Worm (Caenorhabditis elegans) whole organism, mixed stage, embryonic: Measurements from ENCODE around the gene fbxb-72.

ENCODE experiments used
- M03D4.4 ChIP-seq: sonication (generic microtip); optimal IDR thresholded peaks from 2 replicates; lab custom pipeline; 2017; ENCODE audit warnings: mild to moderate bottlenecking, missing genetic modification characterization, missing compliant biosample characterization
- bed-3 ChIP-seq: fragments of 200-800 bp; sonication (Bioruptor generic); optimal IDR thresholded peaks from 3 replicates; lab custom pipeline; 2018; ENCODE audit warnings: mild to moderate bottlenecking, missing genetic modification characterization, moderate library complexity, missing compliant biosample characterization
- ceh-39 ChIP-seq: fragments of 150-350 bp; optimal IDR thresholded peaks from 2 replicates; lab custom pipeline; 2014; ENCODE audit warnings: missing biosample characterization, missing genetic modification characterization
- ceh-43 ChIP-seq: fragments of 200-800 bp; sonication (Bioruptor generic); optimal IDR thresholded peaks from 2 replicates; lab custom pipeline; 2018; ENCODE audit warnings: mild to moderate bottlenecking, missing genetic modification characterization, moderate library complexity, missing compliant biosample characterization
- ceh-83 ChIP-seq: fragments of 200-800 bp; sonication (Bioruptor generic); optimal IDR thresholded peaks from 2 replicates; lab custom pipeline; 2018; ENCODE audit warnings: mild to moderate bottlenecking, missing genetic modification characterization, missing compliant biosample characterization
- ces-1 ChIP-seq: fragments of 150-350 bp; optimal IDR thresholded peaks from 2 replicates; lab custom pipeline; 2014; ENCODE audit warnings: missing biosample characterization, missing genetic modification reagents, missing genetic modification characterization
- cnd-1 ChIP-seq: fragments of 200-800 bp; sonication (Bioruptor generic); optimal IDR thresholded peaks from 2 replicates; lab custom pipeline; 2018; ENCODE audit warnings: mild to moderate bottlenecking, missing genetic modification characterization, missing compliant biosample characterization
- drap-1 ChIP-seq: fragments of 200-800 bp; sonication (Bioruptor generic); optimal IDR thresholded peaks from 3 replicates; lab custom pipeline; 2018; ENCODE audit warnings: mild to moderate bottlenecking, missing genetic modification characterization, missing compliant biosample characterization
- elt-1 ChIP-seq: sonication (generic microtip); optimal IDR thresholded peaks from 2 replicates; lab custom pipeline; 2017; ENCODE audit warnings: missing genetic modification characterization, mild to moderate bottlenecking, missing compliant biosample characterization, antibody characterized with exemption, moderate library complexity, borderline replicate concordance; ENCODE audit not compliant: insufficient read depth
- elt-3 ChIP-seq: fragments of 150-350 bp; optimal IDR thresholded peaks from 2 replicates; lab custom pipeline; 2014; ENCODE audit warnings: missing biosample characterization, missing genetic modification characterization
- flh-1 ChIP-seq: fragments of 200-800 bp; sonication (Bioruptor generic); optimal IDR thresholded peaks from 2 replicates; lab custom pipeline; 2018; ENCODE audit warnings: mild to moderate bottlenecking, missing genetic modification characterization, moderate library complexity, missing compliant biosample characterization
- hlh-1 ChIP-seq: fragments of 150-350 bp; optimal IDR thresholded peaks from 2 replicates; lab custom pipeline; 2014; ENCODE audit warnings: missing biosample characterization, missing genetic modification reagents, missing genetic modification characterization
- lin-13 ChIP-seq: fragments of 150-350 bp; optimal IDR thresholded peaks from 2 replicates; lab custom pipeline; 2014; ENCODE audit warnings: missing biosample characterization, missing genetic modification characterization
- lin-32 ChIP-seq: fragments of 200-800 bp; sonication (Bioruptor generic); optimal IDR thresholded peaks from 2 replicates; lab custom pipeline; 2018; ENCODE audit warnings: mild to moderate bottlenecking, missing genetic modification characterization, missing compliant biosample characterization
- lsy-2 ChIP-seq: fragments of 150-350 bp; optimal IDR thresholded peaks from 2 replicates; lab custom pipeline; 2014; ENCODE audit warnings: missing biosample characterization, missing genetic modification characterization
- mab-5 ChIP-seq: fragments of 150-350 bp; optimal IDR thresholded peaks from 2 replicates; lab custom pipeline; 2014; ENCODE audit warnings: missing biosample characterization, missing genetic modification characterization
- mep-1 ChIP-seq: fragments of 150-350 bp; optimal IDR thresholded peaks from 2 replicates; lab custom pipeline; 2017; ENCODE audit warnings: missing biosample characterization, missing genetic modification reagents, missing genetic modification characterization, inconsistent platforms
- nhr-12 ChIP-seq: fragments of 150-350 bp; optimal IDR thresholded peaks from 2 replicates; lab custom pipeline; 2014; ENCODE audit warnings: missing biosample characterization, missing genetic modification characterization
- nhr-2 ChIP-seq: fragments of 150-350 bp; optimal IDR thresholded peaks from 2 replicates; lab custom pipeline; 2014; ENCODE audit warnings: missing biosample characterization, missing genetic modification characterization
- nhr-237 ChIP-seq: fragments of 150-350 bp; optimal IDR thresholded peaks from 2 replicates; lab custom pipeline; 2014; ENCODE audit warnings: missing biosample characterization, missing genetic modification characterization
- nhr-28 ChIP-seq: fragments of 150-350 bp; optimal IDR thresholded peaks from 2 replicates; lab custom pipeline; 2014; ENCODE audit warnings: missing biosample characterization, missing genetic modification characterization
- pha-4 ChIP-seq: fragments of 150-350 bp; optimal IDR thresholded peaks from 2 replicates; lab custom pipeline; 2018; ENCODE audit warnings: missing biosample characterization, missing genetic modification reagents, missing genetic modification characterization
- sptf-1 ChIP-seq: sonication (generic microtip); optimal IDR thresholded peaks from 2 replicates; lab custom pipeline; 2017; ENCODE audit warnings: mild to moderate bottlenecking, missing genetic modification characterization, moderate library complexity, missing compliant biosample characterization
- tbx-8 ChIP-seq: fragments of 200-800 bp; sonication (Bioruptor generic); optimal IDR thresholded peaks from 2 replicates; lab custom pipeline; 2018; ENCODE audit warnings: mild to moderate bottlenecking, missing genetic modification characterization, moderate library complexity, missing compliant biosample characterization
- unc-120 ChIP-seq: sonication (generic microtip); optimal IDR thresholded peaks from 2 replicates; lab custom pipeline; 2017; ENCODE audit warnings: missing genetic modification characterization, missing compliant biosample characterization; ENCODE audit not compliant: poor library complexity, severe bottlenecking
- unc-39 ChIP-seq: fragments of 150-350 bp; optimal IDR thresholded peaks from 2 replicates; lab custom pipeline; 2014; ENCODE audit warnings: missing biosample characterization, missing genetic modification characterization
- unc-62 ChIP-seq: fragments of 150-350 bp; optimal IDR thresholded peaks from 2 replicates; lab custom pipeline; 2014; ENCODE audit warnings: missing biosample characterization, missing genetic modification reagents, missing genetic modification characterization
- zip-8 ChIP-seq: fragments of 150-350 bp; optimal IDR thresholded peaks from 2 replicates; lab custom pipeline; 2014; ENCODE audit warnings: missing biosample characterization, missing genetic modification characterization
- ztf-11 ChIP-seq: fragments of 150-350 bp; optimal IDR thresholded peaks from 2 replicates; lab custom pipeline; 2014; ENCODE audit warnings: missing biosample characterization, missing genetic modification characterization

The fbxb-72 gene

DNA sequence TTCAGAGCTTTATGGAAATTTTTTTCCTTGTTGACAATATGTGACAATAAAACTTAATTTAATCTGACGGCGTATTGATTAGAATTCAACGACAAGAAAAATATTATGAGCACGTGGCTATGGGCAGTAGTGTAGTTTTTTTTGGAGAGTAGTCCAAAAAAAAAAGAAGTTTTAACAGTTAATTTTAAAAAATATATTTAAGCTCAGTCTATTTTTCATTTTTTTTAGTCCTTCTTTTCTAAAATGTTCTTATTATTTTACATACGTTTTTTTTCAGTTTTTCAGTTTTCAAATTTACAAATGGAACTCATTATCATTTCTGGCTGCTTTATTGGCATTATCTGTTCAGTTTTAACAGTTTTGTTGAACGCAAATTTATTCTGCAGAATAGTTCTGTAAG, 14.9 kb downstream of the fbxb-72 start, which contains the start of gene srbc-39:
TSS of gene srbc-39 (plus strand) at position 301 of the 400 bp plus-strand sequence.
- TF ChIP-seq ceh-39 (tag; lab: Kevin White, UChicago) (no peak), pha-4 (tag; lab: Kevin White, UChicago) (no peak), zip-8 (tag; lab: Kevin White, UChicago) (no peak), unc-120 (no peak), ceh-83 (no peak), lin-13 (tag; lab: Kevin White, UChicago) (no peak), ztf-11 (tag; lab: Kevin White, UChicago) (no peak), cnd-1 (tag; lab: Kevin White, UChicago) (no peak), nhr-237 (tag; lab: Kevin White, UChicago) (no peak), tbx-8 (GFP tag; lab: Kevin White, UChicago) (no peak), nhr-12 (tag; lab: Kevin White, UChicago) (no peak), mab-5 (tag; lab: Kevin White, UChicago) (no peak), ces-1 (GFP tag; lab: Kevin White, UChicago) (no peak), drap-1 (GFP tag; lab: Kevin White, UChicago) (no peak)

DNA sequence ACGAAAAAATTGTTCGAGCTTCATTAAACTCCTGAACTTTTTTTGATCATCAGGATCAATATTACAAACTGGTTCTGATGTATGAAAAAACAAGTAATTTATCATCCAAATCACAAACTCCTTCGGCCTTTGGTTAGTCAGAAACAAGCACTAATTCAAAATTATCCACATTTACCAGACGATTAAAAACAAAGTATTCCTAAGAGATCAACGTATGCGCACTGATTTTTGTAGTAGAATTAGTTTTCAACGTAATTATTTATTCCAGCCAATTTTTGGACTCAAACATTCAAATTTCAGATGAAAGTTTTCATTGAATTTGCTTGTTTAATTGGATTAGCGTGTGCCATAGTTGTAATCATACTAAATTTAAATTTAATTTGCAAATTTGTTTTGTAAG, 16.8 kb downstream of the fbxb-72 start, which contains the start of gene srbc-38:
TSS of gene srbc-38 (plus strand) at position 301 of the 400 bp plus-strand sequence.
- no peak for TF ChIP-seq nhr-12 (tag; lab: Kevin White, UChicago)
- TF ChIP-seq lsy-2, result no peak
- no peak for TF ChIP-seq elt-1
- no peak for TF ChIP-seq ztf-11 (tag; lab: Kevin White, UChicago)
- TF ChIP-seq nhr-2 (tag; lab: Kevin White, UChicago), result no peak
- no peak for TF ChIP-seq lin-32 (GFP tag; lab: Kevin White, UChicago)
- TF ChIP-seq ceh-39 (tag; lab: Kevin White, UChicago), result no peak
- TF ChIP-seq tbx-8 (GFP tag; lab: Kevin White, UChicago), result no peak
- no peak for TF ChIP-seq lin-13 (tag; lab: Kevin White, UChicago)
- no peak for TF ChIP-seq mep-1 (tag; lab: Kevin White, UChicago)

DNA sequence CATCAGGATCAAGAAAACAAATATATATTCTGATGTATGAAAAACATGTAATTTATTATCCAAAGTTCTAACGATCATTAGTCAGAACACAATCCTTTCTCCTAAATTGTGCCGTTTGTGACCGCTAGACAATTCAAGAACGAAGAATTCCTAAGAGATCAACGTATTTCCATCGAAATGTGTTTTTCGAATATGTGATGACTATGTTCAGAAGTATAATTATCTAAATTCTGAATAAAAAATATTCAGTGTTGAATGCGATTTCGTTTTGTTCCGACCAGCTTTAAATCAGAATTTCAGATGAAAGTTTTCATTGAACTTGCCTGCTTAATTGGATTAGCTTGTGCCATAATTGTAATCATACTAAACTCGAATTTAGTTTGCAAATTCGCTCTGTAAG, 21.5 kb downstream of the fbxb-72 start, which contains the start of gene srbc-37:
TSS of gene srbc-37 (plus strand) at position 301 of the 400 bp plus-strand sequence.
- TF ChIP-seq drap-1 (GFP tag; lab: Kevin White, UChicago) (no peak), mab-5 (tag; lab: Kevin White, UChicago) (no peak), unc-120 (no peak), flh-1 (GFP tag; lab: Kevin White, UChicago) (no peak), zip-8 (tag; lab: Kevin White, UChicago) (no peak), ceh-43 (no peak), nhr-28 (tag; lab: Kevin White, UChicago) (no peak), lsy-2 (no peak), lin-13 (tag; lab: Kevin White, UChicago) (no peak), unc-39 (tag; lab: Kevin White, UChicago) (no peak), pha-4 (tag; lab: Kevin White, UChicago) (no peak), lin-32 (GFP tag; lab: Kevin White, UChicago) (no peak), hlh-1 (tag; lab: Kevin White, UChicago) (no peak), cnd-1 (tag; lab: Kevin White, UChicago) (no peak), nhr-2 (tag; lab: Kevin White, UChicago) (no peak), sptf-1 (tag; lab: Kevin White, UChicago) (no peak), ceh-83 (no peak)
- TF ChIP-seq, all 35 proteins: peak for 0

DNA sequence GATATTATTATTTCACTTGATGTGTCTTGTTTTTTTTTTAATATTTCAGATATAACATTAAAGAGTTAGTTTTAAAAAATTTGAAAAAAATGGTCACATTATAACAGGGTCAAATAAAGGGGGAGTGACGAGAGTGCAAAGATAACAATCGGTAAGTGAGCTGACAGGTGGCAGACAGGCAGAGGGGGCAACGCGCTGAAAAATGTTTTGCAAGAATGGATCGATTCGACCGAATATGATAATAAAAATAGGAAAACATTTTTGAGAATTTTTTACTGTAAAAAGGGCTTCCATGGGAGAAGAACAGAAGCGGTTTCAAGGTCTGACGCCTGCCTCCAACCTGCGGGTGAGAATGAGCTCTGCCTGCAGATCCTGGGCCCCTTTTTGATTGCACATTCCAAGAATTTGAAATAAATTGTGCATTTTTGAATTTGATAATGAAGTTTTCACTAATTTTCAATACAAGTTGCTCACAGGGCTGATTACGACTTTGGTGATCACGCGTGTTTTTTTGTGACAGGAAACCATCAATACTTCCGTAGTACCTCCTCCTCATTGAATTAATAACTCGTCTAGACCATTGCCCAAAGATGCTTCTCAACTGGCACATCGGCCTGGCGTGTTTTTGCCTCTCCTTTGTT, 24.1 kb downstream of the fbxb-72 start, which contains the start of the genes ugt-29 and srx-5:
TSS of gene ugt-29 (minus strand) at position 101 of the 641 bp plus-strand sequence.
TSS of gene srx-5 (plus strand) at position 591 of the 641 bp plus-strand sequence.
- TF ChIP-seq bed-3 (GFP tag; lab: Kevin White, UChicago) (no peak), ceh-83 (no peak), flh-1 (GFP tag; lab: Kevin White, UChicago) (no peak), nhr-28 (tag; lab: Kevin White, UChicago) (no peak), unc-62 (GFP tag; lab: Kevin White, UChicago) (no peak), tbx-8 (GFP tag; lab: Kevin White, UChicago) (no peak), ceh-43 (no peak), M03D4.4 (tag; lab: Kevin White, UChicago) (no peak), lsy-2 (no peak), hlh-1 (tag; lab: Kevin White, UChicago) (no peak), unc-39 (tag; lab: Kevin White, UChicago) (no peak), ceh-39 (tag; lab: Kevin White, UChicago) (no peak), unc-120 (no peak), lin-13 (tag; lab: Kevin White, UChicago) (no peak), elt-3 (tag; lab: Kevin White, UChicago) (no peak), nhr-2 (tag; lab: Kevin White, UChicago) (no peak)
